Fruit fly (Drosophila melanogaster) S2 (cell line): ENCODE results near the gene pie.

Experiments used
- CG8478 ChIP-seq: fragments of >200 bp; optimal IDR thresholded peaks from 2 replicates; lab custom pipeline; 2018
- CTCF ChIP-seq, 2 experiments: fragments of >200 bp; optimal IDR thresholded peaks; 2 replicates each; lab custom pipeline; 2018

DNA sequence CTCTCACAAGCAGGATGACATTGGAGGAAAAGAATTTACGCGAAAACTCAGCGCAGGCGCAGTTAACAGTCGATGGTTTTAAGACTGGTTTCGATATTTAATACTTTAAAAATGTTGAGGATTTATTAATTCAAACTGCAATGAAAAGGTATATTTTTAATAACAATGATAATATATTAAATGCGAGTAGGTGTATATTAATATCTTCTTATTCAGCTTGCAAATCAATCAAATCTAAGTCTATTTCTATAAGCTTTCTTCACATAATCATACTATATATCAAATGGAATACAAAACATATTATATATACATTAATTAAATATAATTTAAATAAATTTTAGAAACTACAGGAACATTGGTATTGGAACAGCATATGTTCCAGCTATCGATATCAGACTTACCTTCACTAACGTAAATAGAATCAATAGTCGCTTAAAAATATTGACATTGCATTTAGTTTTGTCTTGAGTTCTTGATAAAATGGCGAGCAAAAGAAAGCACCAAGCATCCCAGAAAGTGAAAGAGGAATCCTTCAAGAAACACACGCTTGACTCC lies 13.1 kb upstream of the pie start, which contains the start of the genes TBC1D16 and holn1:
- TF ChIP-seq CG8478 (lab: Kevin White, UChicago) (no peak), CTCF (optimal IDR thresholded peaks at IDR 0.05; lab: Kevin White, UChicago) (no peak)
